Worm (Caenorhabditis elegans): ENCODE measurements around the gene rpl-37.

- TF ChIP-seq ama-1 (optimal IDR thresholded peaks at IDR 0.05) (no peak), flt-1 (GFP tag; IDR thresholded peaks at IDR 0.05) (no peak), hmg-4 (GFP tag; optimal IDR thresholded peaks at IDR 0.05) (no peak), B0310.2 (tag; optimal IDR thresholded peaks at IDR 0.05) (no peak), hmbx-1 (tag; optimal IDR thresholded peaks at IDR 0.05) (no peak), F13C5.2 (tag; optimal IDR thresholded peaks at IDR 0.05) (no peak), pes-1 (GFP tag; IDR thresholded peaks at IDR 0.05) (no peak), ceh-36 (tag; optimal IDR thresholded peaks at IDR 0.05) (no peak), scrt-1 (GFP tag; IDR thresholded peaks at IDR 0.05) (no peak), ets-7 (tag; optimal IDR thresholded peaks at IDR 0.05) (no peak), tbx-11 (GFP tag; IDR thresholded peaks at IDR 0.05) (no peak), sea-1 (GFP tag; conservative IDR thresholded peaks at IDR 0.05) (no peak), hnd-1 (tag; optimal IDR thresholded peaks at IDR 0.05) (no peak)
Measured at ce11 chrIII:3480236-3480635, 48.2 kb upstream of the rpl-37 start.

Measured in whole organism, early embryonic.